Fruit fly (Drosophila melanogaster) whole organism, prepupa: ENCODE results near the gene CG31251.

ENCODE experiments used
- CG15336 ChIP-seq: fragments of 200-800 bp; sonication (Bioruptor generic); IDR thresholded peaks from 2 replicates; pipeline ENCODE4 v1.3.6; 2022; ENCODE audit warnings: missing biosample characterization, missing genetic modification characterization
- CG3032 ChIP-seq: fragments of 200-800 bp; optimal IDR thresholded peaks from 2 replicates; lab custom pipeline; 2019; ENCODE audit warnings: missing biosample characterization, mild to moderate bottlenecking, missing genetic modification characterization, moderate library complexity
- CG6276 ChIP-seq: fragments of 200-800 bp; sonication (Bioruptor generic); optimal IDR thresholded peaks from 2 replicates; lab custom pipeline; 2017; ENCODE audit warnings: missing biosample characterization, mild to moderate bottlenecking, missing genetic modification characterization
- CG6808 ChIP-seq: fragments of 200-800 bp; sonication (Bioruptor generic); optimal IDR thresholded peaks from 3 replicates; lab custom pipeline; 2017; ENCODE audit warnings: missing biosample characterization, missing genetic modification characterization, mild to moderate bottlenecking, moderate library complexity, missing genetic modification reagents
- CG8119 ChIP-seq: fragments of 200-800 bp; sonication (Bioruptor generic); IDR thresholded peaks from 3 replicates; pipeline ENCODE4 v1.3.6; 2022; ENCODE audit warnings: missing biosample characterization, missing genetic modification characterization
- CG8319 ChIP-seq: fragments of 200-800 bp; sonication (Bioruptor generic); optimal IDR thresholded peaks from 3 replicates; lab custom pipeline; 2016; ENCODE audit warnings: missing biosample characterization, missing genetic modification characterization
- Eip93F ChIP-seq: fragments of 200-800 bp; sonication (Bioruptor generic); optimal IDR thresholded peaks from 2 replicates; lab custom pipeline; 2016; ENCODE audit warnings: missing biosample characterization, mild to moderate bottlenecking, missing genetic modification characterization
- Ets21C ChIP-seq: fragments of 200-800 bp; sonication (Bioruptor generic); optimal IDR thresholded peaks from 3 replicates; lab custom pipeline; 2016; ENCODE audit warnings: missing biosample characterization, missing genetic modification characterization
- Hr4 ChIP-seq: fragments of 200-800 bp; sonication (Bioruptor generic); optimal IDR thresholded peaks from 3 replicates; lab custom pipeline; 2016; ENCODE audit warnings: missing biosample characterization, missing genetic modification characterization
- Lpt ChIP-seq: fragments of 200-800 bp; sonication (Bioruptor generic); optimal IDR thresholded peaks from 3 replicates; lab custom pipeline; 2016; ENCODE audit warnings: missing biosample characterization, missing genetic modification characterization
- OdsH ChIP-seq: fragments of 200-800 bp; sonication (Bioruptor generic); optimal IDR thresholded peaks from 3 replicates; lab custom pipeline; 2016; ENCODE audit warnings: missing biosample characterization, missing genetic modification characterization
- Sox102F ChIP-seq: fragments of 200-800 bp; sonication (Bioruptor generic); optimal IDR thresholded peaks from 2 replicates; lab custom pipeline; 2016; ENCODE audit warnings: missing biosample characterization, mild to moderate bottlenecking, missing genetic modification characterization
- acj6 ChIP-seq: fragments of 200-800 bp; sonication (Bioruptor generic); optimal IDR thresholded peaks from 3 replicates; lab custom pipeline; 2016; ENCODE audit warnings: missing biosample characterization, missing genetic modification characterization
- eg ChIP-seq: fragments of 200-800 bp; sonication (Bioruptor generic); IDR thresholded peaks from 3 replicates; pipeline ENCODE4 v1.3.6; 2022; ENCODE audit warnings: missing biosample characterization, missing genetic modification characterization
- esn ChIP-seq: fragments of 200-800 bp; sonication (Bioruptor generic); optimal IDR thresholded peaks from 2 replicates; lab custom pipeline; 2016; ENCODE audit warnings: missing biosample characterization, mild to moderate bottlenecking, missing genetic modification characterization, moderate library complexity
- fd59A ChIP-seq: fragments of 200-800 bp; sonication (Bioruptor generic); optimal IDR thresholded peaks from 2 replicates; lab custom pipeline; 2017; ENCODE audit warnings: missing biosample characterization, mild to moderate bottlenecking, missing genetic modification characterization, missing genetic modification reagents
- fkh ChIP-seq: fragments of 200-800 bp; sonication (Bioruptor generic); optimal IDR thresholded peaks from 3 replicates; lab custom pipeline; 2017; ENCODE audit warnings: missing biosample characterization, mild to moderate bottlenecking, missing genetic modification characterization, moderate library complexity
- lz ChIP-seq: fragments of 200-800 bp; sonication (Bioruptor generic); optimal IDR thresholded peaks from 3 replicates; lab custom pipeline; 2016; ENCODE audit warnings: missing biosample characterization, missing genetic modification characterization
- net ChIP-seq: fragments of 200-800 bp; sonication (Bioruptor generic); optimal IDR thresholded peaks from 3 replicates; lab custom pipeline; 2016; ENCODE audit warnings: missing biosample characterization, missing genetic modification characterization
- svp ChIP-seq: fragments of 200-800 bp; sonication (Bioruptor generic); peaks from one replicate; lab custom pipeline; 2016; ENCODE audit warnings: missing biosample characterization, missing genetic modification characterization
- vri ChIP-seq: fragments of 200-800 bp; sonication (Bioruptor generic); optimal IDR thresholded peaks from 3 replicates; lab custom pipeline; 2016; ENCODE audit warnings: missing biosample characterization, mild to moderate bottlenecking, missing genetic modification characterization

Gene CG31251

dm6 chr3R:17646102-17647050 lies 38.3 kb downstream of the CG31251 start (continued):
- peak; percentile 21 for TF ChIP-seq esn
- no peak for TF ChIP-seq vri (GFP tag; lab: Kevin White, UChicago)
- no peak for TF ChIP-seq CG15336 (GFP tag; lab: Robert Waterston, UW)

- TF ChIP-seq lz (no peak), Ets21C (GFP tag; lab: Kevin White, UChicago) (no peak), Sox102F (GFP tag; lab: Kevin White, UChicago) (no peak), Hr4 (GFP tag; lab: Kevin White, UChicago) (no peak), Eip93F (GFP tag; lab: Kevin White, UChicago) (no peak), acj6 (GFP tag; lab: Kevin White, UChicago) (no peak), fd59A (GFP tag; lab: Kevin White, UChicago) (no peak), CG3032 (tag; lab: Kevin White, UChicago) (no peak), Lpt (GFP tag; lab: Kevin White, UChicago) (no peak), eg (no peak), CG6808 (GFP tag; lab: Kevin White, UChicago) (no peak), CG8319 (GFP tag; lab: Kevin White, UChicago) (no peak)
Measured at dm6 chr3R:17645239-17645638, 39.5 kb downstream of the CG31251 start.

dm6 chr3R:17644019-17644418 lies 40.7 kb downstream of the CG31251 start:
- no peak for TF ChIP-seq fkh (GFP tag; lab: Kevin White, UChicago)
- no peak for TF ChIP-seq vri (GFP tag; lab: Kevin White, UChicago)
- TF ChIP-seq CG8119 (GFP tag; lab: Robert Waterston, UW) = no peak
- TF ChIP-seq CG6276 (GFP tag; lab: Kevin White, UChicago) = no peak
- no peak for TF ChIP-seq OdsH (GFP tag; lab: Kevin White, UChicago)
- no peak for TF ChIP-seq net (GFP tag; lab: Kevin White, UChicago)
- TF ChIP-seq svp (GFP tag; lab: Kevin White, UChicago) = peak; percentile 77
- TF ChIP-seq, all 60 proteins: peak for 1
